Worm (Caenorhabditis elegans) whole organism, L4/young adult: ENCODE measurements around the gene C53A3.3.

Experiments
- W03F9.2 ChIP-seq: fragments of 150-350 bp; optimal IDR thresholded peaks from 2 replicates; lab custom pipeline; 2014; ENCODE audit warnings: missing biosample characterization, missing genetic modification characterization
- him-1 ChIP-seq: sonication (generic microtip); optimal IDR thresholded peaks from 2 replicates; lab custom pipeline; 2016; ENCODE audit warnings: missing genotype, missing genetic modification reagents, missing genetic modification characterization, missing compliant biosample characterization

- TF ChIP-seq him-1 (tag; lab: Kevin White, UChicago): no peak
- TF ChIP-seq W03F9.2: no peak
These were observed 29.8 kb upstream of the C53A3.3 start, which contains the start of gene K09H11.4 for ce11 chrV:5726463-5726862.
